Worm (Caenorhabditis elegans): ENCODE data around the gene pals-18.

The pals-18 gene

ce11 chrIII:1384092-1384491, 19.1 kb upstream of the pals-18 start, which contains the start of the genes fbxa-138 and Y82E9BR.5:
TSS of gene fbxa-138 (minus strand) at chrIII:1384252.
TSS of gene Y82E9BR.5 (plus strand) at chrIII:1384370.
- TF ChIP-seq dve-1 (tag; optimal IDR thresholded peaks at IDR 0.05) (no peak), mec-3 (tag; optimal IDR thresholded peaks at IDR 0.05; ENCODE audit: borderline replicate concordance) (no peak), nfya-1 (tag; optimal IDR thresholded peaks at IDR 0.05) (no peak), ttx-3 (tag; optimal IDR thresholded peaks at IDR 0.05) (no peak), hlh-6 (tag; optimal IDR thresholded peaks at IDR 0.05) (no peak), ama-1 (optimal IDR thresholded peaks at IDR 0.05) (no peak), lim-6 (tag; optimal IDR thresholded peaks at IDR 0.05) (no peak), unc-42 (tag; optimal IDR thresholded peaks at IDR 0.05) (no peak), ceh-6 (GFP tag; optimal IDR thresholded peaks at IDR 0.05) (no peak), pat-9 (tag; optimal IDR thresholded peaks at IDR 0.05) (no peak), K09A11.1 (tag; optimal IDR thresholded peaks at IDR 0.05; ENCODE audit: insufficient read depth) (no peak), nhr-11 (tag; optimal IDR thresholded peaks at IDR 0.05) (no peak), ref-2 (tag; optimal IDR thresholded peaks at IDR 0.05) (no peak)

- TF ChIP-seq ref-2 (tag; optimal IDR thresholded peaks at IDR 0.05): no peak
- no peak for TF ChIP-seq tbx-2 (tag; optimal IDR thresholded peaks at IDR 0.05)
- no peak for TF ChIP-seq Y22D7AL.16 (tag; optimal IDR thresholded peaks at IDR 0.05)
- no peak for TF ChIP-seq ceh-18 (tag; optimal IDR thresholded peaks at IDR 0.05)
- no peak for TF ChIP-seq elt-2 (tag; optimal IDR thresholded peaks at IDR 0.05)
- no peak for TF ChIP-seq ceh-31 (tag; optimal IDR thresholded peaks at IDR 0.05)
- TF ChIP-seq pha-4 (tag; optimal IDR thresholded peaks at IDR 0.05): no peak
- no peak for TF ChIP-seq nhr-232 (tag; optimal IDR thresholded peaks at IDR 0.05)
- TF ChIP-seq ttx-3 (tag; optimal IDR thresholded peaks at IDR 0.05): no peak
- TF ChIP-seq rnt-1 (tag; optimal IDR thresholded peaks at IDR 0.05): no peak
These were observed 18.5 kb upstream of the pals-18 start for ce11 chrIII:1384694-1385093.

- TF ChIP-seq pqm-1 (tag; optimal IDR thresholded peaks at IDR 0.05) (no peak), gmeb-2 (tag; optimal IDR thresholded peaks at IDR 0.05) (no peak)
These were observed 14.7 kb upstream of the pals-18 start, which contains the start of gene pals-20 for ce11 chrIII:1388274-1389058. TSS of gene pals-20 (minus strand) at chrIII:1388324.

- TF ChIP-seq pax-1 (tag; optimal IDR thresholded peaks at IDR 0.05) (no peak), elt-2 (tag; optimal IDR thresholded peaks at IDR 0.05) (peak; percentile 86)
These were observed 13.2 kb upstream of the pals-18 start for ce11 chrIII:1389988-1390387.

- no peak for TF ChIP-seq unc-86 (tag; optimal IDR thresholded peaks at IDR 0.05)
- no peak for TF ChIP-seq sox-2 (GFP tag; IDR thresholded peaks at IDR 0.05)
- no peak for TF ChIP-seq pha-2 (tag; optimal IDR thresholded peaks at IDR 0.05)
- no peak for TF ChIP-seq pat-9 (tag; optimal IDR thresholded peaks at IDR 0.05)
- TF ChIP-seq odd-2 (tag; optimal IDR thresholded peaks at IDR 0.05): no peak
- TF ChIP-seq tbx-2 (tag; optimal IDR thresholded peaks at IDR 0.05): no peak
- TF ChIP-seq ceh-18 (tag; optimal IDR thresholded peaks at IDR 0.05): no peak
- no peak for TF ChIP-seq sdc-2 (tag; optimal IDR thresholded peaks at IDR 0.05)
- no peak for TF ChIP-seq ets-4 (tag; optimal IDR thresholded peaks at IDR 0.05)
- no peak for TF ChIP-seq K02D7.2 (tag; optimal IDR thresholded peaks at IDR 0.05)
- TF ChIP-seq ceh-24 (tag; optimal IDR thresholded peaks at IDR 0.05): no peak
- TF ChIP-seq T23F11.4 (GFP tag; optimal IDR thresholded peaks at IDR 0.05): no peak
- no peak for TF ChIP-seq ahr-1 (tag; optimal IDR thresholded peaks at IDR 0.05)
- TF ChIP-seq hlh-13 (GFP tag; optimal IDR thresholded peaks at IDR 0.05): no peak
These were observed 11.5 kb upstream of the pals-18 start, which contains the start of gene pals-17 for ce11 chrIII:1391752-1392151. TSS of gene pals-17 (minus strand) at chrIII:1391852.
